Worm (Caenorhabditis elegans) whole organism, L4/young adult: ENCODE data around the gene Y75B7AL.2.

ENCODE experiments used
- W03F9.2 ChIP-seq: fragments of 150-350 bp; optimal IDR thresholded peaks from 2 replicates; lab custom pipeline; 2014; ENCODE audit warnings: missing biosample characterization, missing genetic modification characterization
- dao-5 ChIP-seq: sonication (generic microtip); optimal IDR thresholded peaks from 2 replicates; lab custom pipeline; 2016; ENCODE audit warnings: missing genotype, missing genetic modification characterization, moderate library complexity, missing compliant biosample characterization
- him-1 ChIP-seq: sonication (generic microtip); optimal IDR thresholded peaks from 2 replicates; lab custom pipeline; 2016; ENCODE audit warnings: missing genotype, missing genetic modification reagents, missing genetic modification characterization, missing compliant biosample characterization

- TF ChIP-seq him-1, result no peak
- TF ChIP-seq dao-5, result no peak
- no peak for TF ChIP-seq W03F9.2 (tag; lab: Kevin White, UChicago)
Observed at ce11 chrV:1314819-1315218, 43.1 kb downstream of the Y75B7AL.2 start, which contains the start of gene F16B3.2.
